Worm (Caenorhabditis elegans) whole organism, L3 larva: ENCODE data around the gene gst-6.

Experiments
- ceh-82 ChIP-seq: fragments of 150-350 bp; optimal IDR thresholded peaks from 2 replicates; lab custom pipeline; 2014; ENCODE audit warnings: missing biosample characterization, missing genetic modification characterization
- daf-12 ChIP-seq: fragments of 150-350 bp; optimal IDR thresholded peaks from 2 replicates; lab custom pipeline; 2014; ENCODE audit warnings: missing biosample characterization, missing genetic modification reagents, missing genetic modification characterization
- egl-27 ChIP-seq: sonication (generic microtip); optimal IDR thresholded peaks from 4 replicates; lab custom pipeline; 2017; ENCODE audit warnings: missing biosample characterization, missing genetic modification reagents, missing genetic modification characterization
- jun-1 ChIP-seq: fragments of 150-350 bp; optimal IDR thresholded peaks from 2 replicates; lab custom pipeline; 2014; ENCODE audit warnings: missing biosample characterization, missing genetic modification reagents, missing genetic modification characterization
- nhr-237 ChIP-seq: fragments of 150-350 bp; optimal IDR thresholded peaks from 2 replicates; lab custom pipeline; 2014; ENCODE audit warnings: missing biosample characterization, missing genetic modification characterization
- nhr-43 ChIP-seq: sonication (generic microtip); optimal IDR thresholded peaks from 2 replicates; lab custom pipeline; 2016; ENCODE audit warnings: mild to moderate bottlenecking, missing genetic modification characterization, missing compliant biosample characterization; ENCODE audit not compliant: poor library complexity, severe bottlenecking

ce11 chrII:4857873-4858364 lies 21.8 kb upstream of the gst-6 start, which contains the start of gene F11G11.5:
- no peak for TF ChIP-seq ceh-82
- TF ChIP-seq daf-12 (tag; lab: Kevin White, UChicago): no peak
- TF ChIP-seq nhr-237 (tag; lab: Kevin White, UChicago): no peak
- no peak for TF ChIP-seq jun-1
- peak; percentile 4 for TF ChIP-seq nhr-43 (tag; lab: Kevin White, UChicago)
- no peak for TF ChIP-seq egl-27 (tag; lab: Kevin White, UChicago)
